Fruit fly (Drosophila melanogaster) whole organism, embryonic: ENCODE results near the gene Vps37B.

Experiments
- ATbp ChIP-seq: fragments of 200-800 bp; sonication (Bioruptor generic); optimal IDR thresholded peaks from 2 replicates; lab custom pipeline; 2017; ENCODE audit warnings: missing biosample characterization, mild to moderate bottlenecking, missing genetic modification characterization, missing genetic modification reagents
- Ada2b ChIP-seq: fragments of 200-800 bp; sonication (Bioruptor generic); IDR thresholded peaks from 2 replicates; pipeline ENCODE4 v1.3.6; 2022; ENCODE audit warnings: missing biosample characterization, missing genetic modification characterization
- Atf-2 ChIP-seq: fragments of 200-800 bp; sonication (Bioruptor generic); optimal IDR thresholded peaks from 2 replicates; lab custom pipeline; 2016; ENCODE audit warnings: missing biosample characterization, missing genetic modification characterization
- Atf6 ChIP-seq: fragments of 200-800 bp; sonication (Bioruptor generic); IDR thresholded peaks from 2 replicates; pipeline ENCODE4 v1.3.6; 2022; ENCODE audit warnings: missing biosample characterization, missing genetic modification characterization
- Bgb ChIP-seq: fragments of 200-800 bp; sonication (Bioruptor generic); IDR thresholded peaks from 2 replicates; pipeline ENCODE4 v1.3.6; 2022; ENCODE audit warnings: missing biosample characterization, missing genetic modification characterization; ENCODE audit not compliant: partially characterized antibody
- CG10267 ChIP-seq: fragments of 200-800 bp; sonication (Bioruptor generic); optimal IDR thresholded peaks from 2 replicates; lab custom pipeline; 2018; ENCODE audit warnings: missing biosample characterization, mild to moderate bottlenecking, missing genetic modification characterization, moderate library complexity
- CG10543 ChIP-seq: fragments of 200-800 bp; sonication (Bioruptor generic); optimal IDR thresholded peaks from 3 replicates; lab custom pipeline; 2017; ENCODE audit warnings: missing biosample characterization, mild to moderate bottlenecking, missing genetic modification characterization, moderate library complexity
- CG14014 ChIP-seq: fragments of 200-800 bp; sonication (Bioruptor generic); IDR thresholded peaks from 2 replicates; pipeline ENCODE4 v1.3.6; 2022; ENCODE audit warnings: missing biosample characterization, missing genetic modification characterization
- CG18262 ChIP-seq: fragments of 200-800 bp; optimal IDR thresholded peaks from 3 replicates; lab custom pipeline; 2019; ENCODE audit warnings: missing biosample characterization, mild to moderate bottlenecking, missing genetic modification characterization, moderate library complexity
- CG18619 ChIP-seq: fragments of 200-800 bp; sonication (Bioruptor generic); optimal IDR thresholded peaks from 3 replicates; lab custom pipeline; 2017; ENCODE audit warnings: missing biosample characterization, mild to moderate bottlenecking, missing genetic modification characterization
- CG2129 ChIP-seq: fragments of 200-800 bp; sonication (Bioruptor generic); IDR thresholded peaks from 2 replicates; pipeline ENCODE4 v1.3.6; 2022; ENCODE audit warnings: missing biosample characterization, missing genetic modification characterization; ENCODE audit not compliant: partially characterized antibody
- CG2678 ChIP-seq: fragments of 200-800 bp; sonication (Bioruptor generic); optimal IDR thresholded peaks from 3 replicates; lab custom pipeline; 2019; ENCODE audit warnings: missing biosample characterization, mild to moderate bottlenecking, missing genetic modification characterization, moderate library complexity
- CG32772 ChIP-seq: fragments of 200-800 bp; sonication (Bioruptor generic); IDR thresholded peaks from 2 replicates; pipeline ENCODE4 v1.3.6; 2022; ENCODE audit warnings: missing biosample characterization, missing genetic modification characterization
- CG3407 ChIP-seq: fragments of 200-800 bp; sonication (Bioruptor generic); optimal IDR thresholded peaks from 2 replicates; lab custom pipeline; 2018; ENCODE audit warnings: missing biosample characterization, mild to moderate bottlenecking, missing genetic modification characterization
- CG6791 ChIP-seq: fragments of 200-800 bp; sonication (Bioruptor generic); IDR thresholded peaks from 3 replicates; pipeline ENCODE4 v1.3.6; 2022; ENCODE audit warnings: missing biosample characterization, missing genetic modification characterization; ENCODE audit not compliant: partially characterized antibody
- CG7556 ChIP-seq: fragments of 200-800 bp; sonication (Bioruptor generic); optimal IDR thresholded peaks from 2 replicates; lab custom pipeline; 2017; ENCODE audit warnings: missing biosample characterization, mild to moderate bottlenecking, missing genetic modification characterization
- CG7987 ChIP-seq: fragments of 200-800 bp; sonication (Bioruptor generic); optimal IDR thresholded peaks from 2 replicates; lab custom pipeline; 2018; ENCODE audit warnings: missing biosample characterization, mild to moderate bottlenecking, missing genetic modification characterization, moderate library complexity
- CG8388 ChIP-seq: fragments of 200-800 bp; sonication (Bioruptor generic); optimal IDR thresholded peaks from 2 replicates; lab custom pipeline; 2019; ENCODE audit warnings: missing biosample characterization, mild to moderate bottlenecking, missing genetic modification characterization, moderate library complexity
- Lhr ChIP-seq: fragments of 200-800 bp; sonication (Bioruptor generic); optimal IDR thresholded peaks from 3 replicates; lab custom pipeline; 2017; ENCODE audit warnings: mild to moderate bottlenecking, missing biosample characterization, missing genetic modification reagents, missing genetic modification characterization
- Lpt ChIP-seq: fragments of >200 bp; optimal IDR thresholded peaks from 2 replicates; lab custom pipeline; 2018; ENCODE audit warnings: missing biosample characterization, missing genetic modification characterization
- MTF-1 ChIP-seq: fragments of 200-800 bp; sonication (Bioruptor generic); optimal IDR thresholded peaks from 2 replicates; lab custom pipeline; 2018; ENCODE audit warnings: missing biosample characterization, mild to moderate bottlenecking, missing genetic modification characterization, borderline replicate concordance
- Med ChIP-seq: fragments of 200-800 bp; sonication (Bioruptor generic); peaks from one replicate; lab custom pipeline; 2016; ENCODE audit warnings: missing biosample characterization, missing genetic modification characterization, mild to moderate bottlenecking, inconsistent platforms, moderate library complexity
- Meics ChIP-seq: fragments of 200-800 bp; sonication (Bioruptor generic); optimal IDR thresholded peaks from 2 replicates; lab custom pipeline; 2017; ENCODE audit warnings: missing biosample characterization, mild to moderate bottlenecking, missing genetic modification characterization
- NFAT ChIP-seq: fragments of 200-800 bp; sonication (Bioruptor generic); IDR thresholded peaks from 2 replicates; pipeline ENCODE4 v1.3.6; 2022; ENCODE audit warnings: missing biosample characterization, missing genetic modification characterization
- Nf-YB ChIP-seq: fragments of 200-800 bp; sonication (Bioruptor generic); optimal IDR thresholded peaks from 3 replicates; lab custom pipeline; 2019; ENCODE audit warnings: missing biosample characterization, mild to moderate bottlenecking, missing genetic modification characterization, moderate library complexity
- Nf-YC ChIP-seq: fragments of 200-800 bp; optimal IDR thresholded peaks from 3 replicates; lab custom pipeline; 2019; ENCODE audit warnings: missing biosample characterization, mild to moderate bottlenecking, missing genetic modification characterization, moderate library complexity
- Xbp1 ChIP-seq: fragments of 200-800 bp; sonication (Bioruptor generic); optimal IDR thresholded peaks from 3 replicates; lab custom pipeline; 2016; ENCODE audit warnings: missing biosample characterization, mild to moderate bottlenecking, missing genetic modification characterization
- ase ChIP-seq: fragments of 200-800 bp; sonication (Bioruptor generic); IDR thresholded peaks from 3 replicates; pipeline ENCODE4 v1.3.6; 2022; ENCODE audit warnings: missing biosample characterization, missing genetic modification characterization
- ash1 ChIP-seq: fragments of 200-800 bp; sonication (Bioruptor generic); optimal IDR thresholded peaks from 2 replicates; lab custom pipeline; 2018; ENCODE audit warnings: missing biosample characterization, mild to moderate bottlenecking, missing genetic modification characterization
- chm ChIP-seq: fragments of 200-800 bp; sonication (Bioruptor generic); IDR thresholded peaks from 2 replicates; pipeline ENCODE4 v1.3.6; 2022; ENCODE audit warnings: missing biosample characterization, missing genetic modification characterization
- dati ChIP-seq: fragments of 200-800 bp; sonication (Bioruptor generic); IDR thresholded peaks from 2 replicates; pipeline ENCODE4 v1.3.6; 2022; ENCODE audit warnings: missing biosample characterization, missing genetic modification characterization
- fd3F ChIP-seq: fragments of 200-800 bp; sonication (Bioruptor generic); optimal IDR thresholded peaks from 2 replicates; lab custom pipeline; 2018; ENCODE audit warnings: missing biosample characterization, mild to moderate bottlenecking, missing genetic modification characterization, moderate library complexity
- ham ChIP-seq: fragments of 200-800 bp; sonication (Bioruptor generic); IDR thresholded peaks from 2 replicates; pipeline ENCODE4 v1.3.6; 2022; ENCODE audit warnings: missing biosample characterization, missing genetic modification characterization
- hb ChIP-seq: fragments of 200-800 bp; sonication (Bioruptor generic); IDR thresholded peaks from 3 replicates; pipeline ENCODE4 v1.3.6; 2022; ENCODE audit warnings: missing biosample characterization, missing genetic modification characterization; ENCODE audit not compliant: partially characterized antibody
- inv ChIP-seq: fragments of 200-800 bp; sonication (Bioruptor generic); IDR thresholded peaks from 2 replicates; pipeline ENCODE4 v1.3.6; 2022; ENCODE audit warnings: missing biosample characterization, missing genetic modification characterization; ENCODE audit not compliant: partially characterized antibody
- jing ChIP-seq: fragments of 200-800 bp; sonication (Bioruptor generic); optimal IDR thresholded peaks from 2 replicates; lab custom pipeline; 2018; ENCODE audit warnings: missing biosample characterization, mild to moderate bottlenecking, missing genetic modification characterization
- knrl ChIP-seq: fragments of 200-800 bp; sonication (Bioruptor generic); IDR thresholded peaks from 3 replicates; pipeline ENCODE4 v1.3.6; 2022; ENCODE audit warnings: missing biosample characterization, missing genetic modification characterization; ENCODE audit not compliant: partially characterized antibody
- lilli ChIP-seq: fragments of 200-800 bp; sonication (Bioruptor generic); optimal IDR thresholded peaks from 3 replicates; lab custom pipeline; 2016; ENCODE audit warnings: missing biosample characterization, missing genetic modification characterization
- otp ChIP-seq: fragments of 200-800 bp; sonication (Bioruptor generic); IDR thresholded peaks from 3 replicates; pipeline ENCODE4, ENCODE4 v1.3.6; 2022; ENCODE audit warnings: missing biosample characterization, missing genetic modification characterization
- pb ChIP-seq: fragments of 200-800 bp; sonication (Bioruptor generic); optimal IDR thresholded peaks from 3 replicates; lab custom pipeline; 2016; ENCODE audit warnings: missing biosample characterization, missing genetic modification characterization
- sc ChIP-seq, 3 experiments: fragments of >200 bp in 2 of 3; fragments of 200-800 bp in 1 of 3; sonication (Bioruptor generic) in 1 of 3; optimal IDR thresholded peaks; 2 replicates in 2 of 3; 3 replicates in 1 of 3; lab custom pipeline; 2017; ENCODE audit warnings: mild to moderate bottlenecking in 1 of 3, missing biosample characterization in 1 of 3, missing genetic modification characterization in 1 of 3, missing genetic modification reagents in 1 of 3
- slp2 ChIP-seq: fragments of 200-800 bp; sonication (Bioruptor generic); optimal IDR thresholded peaks from 2 replicates; lab custom pipeline; 2016; ENCODE audit warnings: missing biosample characterization, missing genetic modification characterization
- tap ChIP-seq: fragments of 200-800 bp; optimal IDR thresholded peaks from 3 replicates; lab custom pipeline; 2019; ENCODE audit warnings: missing biosample characterization, mild to moderate bottlenecking, missing genetic modification characterization, moderate library complexity
- tgo ChIP-seq: fragments of 200-800 bp; sonication (Bioruptor generic); IDR thresholded peaks from 3 replicates; pipeline ENCODE4 v1.3.6; 2022; ENCODE audit warnings: missing biosample characterization, missing genetic modification characterization
- vfl ChIP-seq: fragments of 200-800 bp; sonication (Bioruptor generic); optimal IDR thresholded peaks from 2 replicates; lab custom pipeline; 2016; ENCODE audit warnings: missing biosample characterization, missing genetic modification characterization
- wek ChIP-seq: fragments of 200-800 bp; sonication (Bioruptor generic); optimal IDR thresholded peaks from 3 replicates; lab custom pipeline; 2018; ENCODE audit warnings: missing biosample characterization, mild to moderate bottlenecking, missing genetic modification characterization, moderate library complexity
- yki ChIP-seq: fragments of >200 bp; optimal IDR thresholded peaks from 3 replicates; lab custom pipeline; 2018

Gene Vps37B

dm6 chr3R:5215334-5216307 is 10.3 kb upstream of the Vps37B start (continued):
- TF ChIP-seq CG10543 (GFP tag; lab: Kevin White, UChicago): peak; percentile 93
- peak; percentile 99 for TF ChIP-seq wek (GFP tag; lab: Kevin White, UChicago)
- TF ChIP-seq pb (GFP tag; lab: Kevin White, UChicago): peak; percentile 98
- TF ChIP-seq Nf-YB (GFP tag; lab: Kevin White, UChicago): peak; percentile 87
- TF ChIP-seq knrl (GFP tag; lab: Robert Waterston, UW): no peak
- peak; percentile 97 for TF ChIP-seq slp2 (GFP tag; lab: Kevin White, UChicago)
- peak; percentile 93 for TF ChIP-seq ase (GFP tag; lab: Robert Waterston, UW)
- no peak for TF ChIP-seq inv
- TF ChIP-seq NFAT (GFP tag; lab: Robert Waterston, UW): peak; percentile 78
- TF ChIP-seq Lhr: peak; percentile 99
- TF ChIP-seq CG6791 (GFP tag; lab: Robert Waterston, UW): no peak
- peak; percentile 88 for TF ChIP-seq lilli
- peak; percentile 82 for TF ChIP-seq Ada2b (GFP tag; lab: Robert Waterston, UW)
- TF ChIP-seq CG10267 (tag; lab: Kevin White, UChicago): peak; percentile 83
- peak; percentile 82 for TF ChIP-seq tgo (GFP tag; lab: Robert Waterston, UW)
- peak; percentile 100 for TF ChIP-seq otp
- peak; percentile 93 for TF ChIP-seq CG8388 (GFP tag; lab: Kevin White, UChicago)
- no peak for TF ChIP-seq yki (lab: Kevin White, UChicago)
- TF ChIP-seq vfl: peak; percentile 83
- TF ChIP-seq MTF-1 (GFP tag; lab: Kevin White, UChicago): peak; percentile 99
- peak; percentile 100 for TF ChIP-seq chm (GFP tag; lab: Robert Waterston, UW)
- TF ChIP-seq Nf-YC (tag; lab: Kevin White, UChicago): peak; percentile 1
- no peak for TF ChIP-seq Bgb (GFP tag; lab: Robert Waterston, UW)
- TF ChIP-seq CG32772 (GFP tag; lab: Robert Waterston, UW): peak; percentile 86
- peak; percentile 79; the same call in 1 of the 2 replicates for TF ChIP-seq Atf6
- TF ChIP-seq CG7987 (GFP tag; lab: Kevin White, UChicago): peak; percentile 99
- TF ChIP-seq fd3F (GFP tag; lab: Kevin White, UChicago): peak; percentile 58
- TF ChIP-seq Atf-2 (GFP tag; lab: Kevin White, UChicago): peak; percentile 98
- TF ChIP-seq ham (GFP tag; lab: Robert Waterston, UW): 0 out of 2 replicates have a peak, but pooled peaks have one; percentile 14
- TF ChIP-seq CG2129: no peak
- peak; percentile 96 for TF ChIP-seq ash1 (GFP tag; lab: Kevin White, UChicago)
- TF ChIP-seq Meics (GFP tag; lab: Kevin White, UChicago): peak; percentile 70
- TF ChIP-seq CG18619: peak; percentile 97
- TF ChIP-seq CG3407 (GFP tag; lab: Kevin White, UChicago): peak; percentile 99
- TF ChIP-seq hb (GFP tag; lab: Robert Waterston, UW): no peak
- peak; percentile 95 for TF ChIP-seq CG18262
- TF ChIP-seq CG14014 (GFP tag; lab: Robert Waterston, UW): peak; percentile 82; the same call in 1 of the 2 replicates
- TF ChIP-seq Med: peak; percentile 99
- no peak for TF ChIP-seq Lpt (GFP tag; lab: Kevin White, UChicago)
- peak; percentile 96 for TF ChIP-seq dati
- TF ChIP-seq sc (optimal IDR thresholded peaks at IDR 0.05; lab: Kevin White, UChicago): no peak
- peak; percentile 100 for TF ChIP-seq sc (GFP tag; optimal IDR thresholded peaks at IDR 0.05; lab: Kevin White, UChicago)
- peak; percentile 93 for TF ChIP-seq CG2678
- TF ChIP-seq Xbp1: peak; percentile 86
- TF ChIP-seq ATbp (GFP tag; lab: Kevin White, UChicago): peak; percentile 100
- peak; percentile 92 for TF ChIP-seq tap
- TF ChIP-seq jing (GFP tag; lab: Kevin White, UChicago): peak; percentile 93
- TF ChIP-seq CG7556: peak; percentile 93
